Worm (Caenorhabditis elegans) whole organism, young adult: ENCODE results near the gene emb-9.

Source experiments
- K11D2.4 ChIP-seq: fragments of 200-800 bp; sonication (Bioruptor generic); IDR thresholded peaks from 2 replicates; pipeline ENCODE4 v1.3.6; 2022; ENCODE audit warnings: missing genetic modification reagents, missing genetic modification characterization, missing compliant biosample characterization
- Y67H2A.10 ChIP-seq: fragments of 200-800 bp; sonication (Bioruptor generic); conservative IDR thresholded peaks from 2 replicates; pipeline ENCODE4 v1.3.6; 2022; ENCODE audit warnings: missing genetic modification reagents, missing genetic modification characterization, missing compliant biosample characterization
- ama-1 ChIP-seq, 3 experiments: fragments of 150-350 bp in 1 of 3; sonication (generic microtip) in 2 of 3; optimal IDR thresholded peaks; 2 replicates each; lab custom pipeline; 2014 to 2018; ENCODE audit warnings: missing biosample characterization in 2 of 3, missing genetic modification characterization in 2 of 3, missing genetic modification reagents in 2 of 3
- atf-7 ChIP-seq: sonication (generic microtip); optimal IDR thresholded peaks from 2 replicates; lab custom pipeline; 2017; ENCODE audit warnings: mild to moderate bottlenecking, missing genetic modification characterization, missing compliant biosample characterization
- attf-3 ChIP-seq: fragments of 200-800 bp; sonication (Bioruptor generic); conservative IDR thresholded peaks from 2 replicates; pipeline ENCODE4 v1.3.6; 2022; ENCODE audit warnings: missing genetic modification reagents, missing genetic modification characterization, missing compliant biosample characterization
- attf-5 ChIP-seq: fragments of 200-800 bp; sonication (Bioruptor generic); optimal IDR thresholded peaks from 2 replicates; lab custom pipeline; 2018; ENCODE audit warnings: mild to moderate bottlenecking, missing genetic modification characterization, missing compliant biosample characterization
- ceh-27 ChIP-seq: fragments of 200-800 bp; sonication (Bioruptor generic); optimal IDR thresholded peaks from 2 replicates; lab custom pipeline; 2018; ENCODE audit warnings: mild to moderate bottlenecking, missing genetic modification characterization, moderate library complexity, missing compliant biosample characterization
- ceh-58 ChIP-seq: fragments of 200-800 bp; sonication (Bioruptor generic); IDR thresholded peaks from 2 replicates; pipeline ENCODE4 v1.3.6; 2022; ENCODE audit warnings: missing genetic modification characterization, missing compliant biosample characterization
- dox-1 ChIP-seq: fragments of 200-800 bp; sonication (Bioruptor generic); IDR thresholded peaks from 2 replicates; pipeline ENCODE4 v1.3.6; 2022; ENCODE audit warnings: missing genetic modification reagents, missing genetic modification characterization, missing compliant biosample characterization
- dpff-1 ChIP-seq: sonication (generic microtip); optimal IDR thresholded peaks from 2 replicates; lab custom pipeline; 2017; ENCODE audit warnings: mild to moderate bottlenecking, missing genetic modification characterization, missing compliant biosample characterization
- dpl-1 ChIP-seq: fragments of 150-350 bp; optimal IDR thresholded peaks from 2 replicates; lab custom pipeline; 2014; ENCODE audit warnings: missing biosample characterization, missing genetic modification reagents, missing genetic modification characterization
- efl-1 ChIP-seq: fragments of 150-350 bp; optimal IDR thresholded peaks from 2 replicates; lab custom pipeline; 2014; ENCODE audit warnings: missing biosample characterization, missing genetic modification reagents, missing genetic modification characterization
- egl-18 ChIP-seq: fragments of 200-800 bp; sonication (Bioruptor generic); IDR thresholded peaks from 2 replicates; pipeline ENCODE4 v1.3.6; 2022; ENCODE audit warnings: missing genetic modification reagents, missing genetic modification characterization, missing compliant biosample characterization
- egl-44 ChIP-seq: fragments of 200-800 bp; sonication (Bioruptor generic); IDR thresholded peaks from 2 replicates; pipeline ENCODE4 v1.3.6; 2022; ENCODE audit warnings: missing genetic modification reagents, missing genetic modification characterization, missing compliant biosample characterization
- him-1 ChIP-seq: sonication (generic microtip); optimal IDR thresholded peaks from 2 replicates; lab custom pipeline; 2016; ENCODE audit warnings: missing genotype, missing genetic modification reagents, missing genetic modification characterization, missing compliant biosample characterization
- hlh-26 ChIP-seq: fragments of 200-800 bp; sonication (Bioruptor generic); conservative IDR thresholded peaks from 2 replicates; pipeline ENCODE4 v1.3.6; 2022; ENCODE audit warnings: missing genetic modification reagents, missing genetic modification characterization, missing compliant biosample characterization
- hmg-20 ChIP-seq: fragments of 200-800 bp; sonication (Bioruptor generic); IDR thresholded peaks from 2 replicates; pipeline ENCODE4 v1.3.6; 2022; ENCODE audit warnings: missing genetic modification reagents, missing genetic modification characterization, missing compliant biosample characterization
- lin-26 ChIP-seq: fragments of 200-800 bp; sonication (Bioruptor generic); IDR thresholded peaks from 2 replicates; pipeline ENCODE4 v1.3.6; 2022; ENCODE audit warnings: missing genetic modification reagents, missing genetic modification characterization, missing compliant biosample characterization
- madf-6 ChIP-seq: fragments of 200-800 bp; sonication (Bioruptor generic); IDR thresholded peaks from 2 replicates; pipeline ENCODE4 v1.3.6; 2022; ENCODE audit warnings: missing genetic modification reagents, missing genetic modification characterization, missing compliant biosample characterization
- mxl-1 ChIP-seq: sonication (generic microtip); optimal IDR thresholded peaks from 2 replicates; lab custom pipeline; 2016; ENCODE audit warnings: missing genetic modification characterization, missing compliant biosample characterization
- nfyb-1 ChIP-seq: fragments of 200-800 bp; sonication (Bioruptor generic); IDR thresholded peaks from 2 replicates; pipeline ENCODE4 v1.3.6; 2022; ENCODE audit warnings: missing genetic modification reagents, missing genetic modification characterization, missing compliant biosample characterization
- nhr-80 ChIP-seq: sonication (generic microtip); optimal IDR thresholded peaks from 2 replicates; lab custom pipeline; 2016; ENCODE audit warnings: missing genetic modification characterization, missing compliant biosample characterization
- snpc-1.1 ChIP-seq: sonication (generic microtip); optimal IDR thresholded peaks from 2 replicates; lab custom pipeline; 2017; ENCODE audit warnings: missing genetic modification characterization, mild to moderate bottlenecking, missing compliant biosample characterization, antibody characterized with exemption, moderate library complexity, missing genotype, missing genetic modification reagents; ENCODE audit not compliant: insufficient read depth
- snpc-1.3 ChIP-seq: sonication (generic microtip); optimal IDR thresholded peaks from 2 replicates; lab custom pipeline; 2017; ENCODE audit warnings: missing genetic modification characterization, mild to moderate bottlenecking, missing compliant biosample characterization, antibody characterized with exemption, moderate library complexity, missing genotype, missing genetic modification reagents; ENCODE audit not compliant: insufficient read depth
- somi-1 ChIP-seq: fragments of 200-800 bp; sonication (Bioruptor generic); optimal IDR thresholded peaks from 2 replicates; lab custom pipeline; 2018; ENCODE audit warnings: mild to moderate bottlenecking, missing genetic modification characterization, missing compliant biosample characterization
- zfh-2 ChIP-seq: fragments of 200-800 bp; sonication (Bioruptor generic); conservative IDR thresholded peaks from 2 replicates; pipeline ENCODE4 v1.3.6; 2022; ENCODE audit warnings: missing genetic modification reagents, missing genetic modification characterization, missing compliant biosample characterization
- ztf-18 ChIP-seq: sonication (generic microtip); optimal IDR thresholded peaks from 2 replicates; lab custom pipeline; 2016; ENCODE audit warnings: missing genotype, mild to moderate bottlenecking, missing genetic modification characterization, missing compliant biosample characterization
- ztf-22 ChIP-seq: fragments of 200-800 bp; sonication (Bioruptor generic); optimal IDR thresholded peaks from 2 replicates; lab custom pipeline; 2018; ENCODE audit warnings: mild to moderate bottlenecking, missing genetic modification characterization, moderate library complexity, missing compliant biosample characterization
- ztf-25 ChIP-seq: fragments of 200-800 bp; sonication (Bioruptor generic); IDR thresholded peaks from 2 replicates; pipeline ENCODE4 v1.3.6; 2022; ENCODE audit warnings: missing genetic modification reagents, missing genetic modification characterization, missing compliant biosample characterization

The emb-9 gene

ce11 chrIII:9324724-9325123, 19.5 kb downstream of the emb-9 start, which contains the start of gene C40H1.7:
TSS of gene C40H1.7 (plus strand) at chrIII:9325024.
- TF ChIP-seq nhr-80 (tag; lab: Kevin White, UChicago) = peak; percentile 38
- no peak for TF ChIP-seq egl-44 (GFP tag; lab: Robert Waterston, UW)

- TF ChIP-seq hmg-20 (GFP tag; lab: Robert Waterston, UW) = no peak
- TF ChIP-seq egl-18 (GFP tag; lab: Robert Waterston, UW) = no peak
- no peak for TF ChIP-seq zfh-2
- TF ChIP-seq mxl-1 = no peak
- TF ChIP-seq dox-1 (GFP tag; lab: Robert Waterston, UW) = no peak
- TF ChIP-seq ztf-25 (GFP tag; lab: Robert Waterston, UW) = no peak
- TF ChIP-seq snpc-1.1 (tag; lab: Kevin White, UChicago) = no peak
- no peak for TF ChIP-seq attf-3 (GFP tag; lab: Robert Waterston, UW)
- no peak for TF ChIP-seq snpc-1.3
- no peak for TF ChIP-seq madf-6
Measured at ce11 chrIII:9322010-9322409, 22.2 kb downstream of the emb-9 start, which contains the start of gene cpb-1. TSS of gene cpb-1 (plus strand) at chrIII:9322310.

ce11 chrIII:9319641-9320040, 24.6 kb downstream of the emb-9 start, which contains the start of gene C40H1.9:
TSS of gene C40H1.9 (plus strand) at chrIII:9319941.
- TF ChIP-seq nfyb-1 = no peak

- TF ChIP-seq nhr-80 (tag; lab: Kevin White, UChicago) = peak; percentile 79
- TF ChIP-seq Y67H2A.10 = no peak
Measured at ce11 chrIII:9317601-9318000, 26.6 kb downstream of the emb-9 start.

- TF ChIP-seq madf-6 (no peak), nhr-80 (tag; lab: Kevin White, UChicago) (peak; percentile 38), ztf-22 (no peak)
Measured at ce11 chrIII:9315180-9315579, 29.1 kb downstream of the emb-9 start.

- TF ChIP-seq attf-3 (GFP tag; lab: Robert Waterston, UW) = no peak
- TF ChIP-seq K11D2.4 (GFP tag; lab: Robert Waterston, UW) = no peak
- no peak for TF ChIP-seq ama-1 (optimal IDR thresholded peaks at IDR 0.05; lab: Kevin White, UChicago)
- no peak for TF ChIP-seq ama-1 (GFP tag; optimal IDR thresholded peaks at IDR 0.05; lab: Kevin White, UChicago)
- TF ChIP-seq ceh-58 (GFP tag; lab: Robert Waterston, UW) = no peak
- no peak for TF ChIP-seq efl-1 (GFP tag; lab: Kevin White, UChicago)
- TF ChIP-seq atf-7 (tag; lab: Kevin White, UChicago) = no peak
Measured at ce11 chrIII:9314476-9314875, 29.8 kb downstream of the emb-9 start, which contains the start of gene C40H1.8. TSS of gene C40H1.8 (plus strand) at chrIII:9314717.

- no peak for TF ChIP-seq ceh-27 (GFP tag; lab: Kevin White, UChicago)
- TF ChIP-seq attf-5 = no peak
- no peak for TF ChIP-seq dpl-1 (GFP tag; lab: Kevin White, UChicago)
- no peak for TF ChIP-seq snpc-1.3
- no peak for TF ChIP-seq dpff-1 (tag; lab: Kevin White, UChicago)
- no peak for TF ChIP-seq hlh-26 (GFP tag; lab: Robert Waterston, UW)
- no peak for TF ChIP-seq lin-26 (GFP tag; lab: Robert Waterston, UW)
- TF ChIP-seq him-1 = no peak
- TF ChIP-seq ztf-18 (tag; lab: Kevin White, UChicago) = no peak
- no peak for TF ChIP-seq somi-1 (GFP tag; lab: Kevin White, UChicago)
Measured at ce11 chrIII:9309840-9310239, 34.4 kb downstream of the emb-9 start.
